Worm (Caenorhabditis elegans) whole organism, mixed stage, embryonic: ENCODE data around the gene rml-3.

Source experiments
- elt-1 ChIP-seq: sonication (generic microtip); optimal IDR thresholded peaks from 2 replicates; lab custom pipeline; 2017; ENCODE audit warnings: missing genetic modification characterization, mild to moderate bottlenecking, missing compliant biosample characterization, antibody characterized with exemption, moderate library complexity, borderline replicate concordance; ENCODE audit not compliant: insufficient read depth
- nhr-76 ChIP-seq: sonication (generic microtip); optimal IDR thresholded peaks from 2 replicates; lab custom pipeline; 2017; ENCODE audit warnings: missing biosample characterization, missing genetic modification characterization
- pha-4 ChIP-seq: fragments of 150-350 bp; optimal IDR thresholded peaks from 2 replicates; lab custom pipeline; 2018; ENCODE audit warnings: missing biosample characterization, missing genetic modification reagents, missing genetic modification characterization
- sem-2 ChIP-seq: fragments of 200-800 bp; sonication (Bioruptor generic); optimal IDR thresholded peaks from 2 replicates; lab custom pipeline; 2018; ENCODE audit warnings: mild to moderate bottlenecking, missing genetic modification characterization, missing compliant biosample characterization
- snpc-4 ChIP-seq: fragments of 150-350 bp; optimal IDR thresholded peaks from 2 replicates; lab custom pipeline; 2014; ENCODE audit warnings: missing biosample characterization, missing genetic modification characterization
- sptf-1 ChIP-seq: sonication (generic microtip); optimal IDR thresholded peaks from 2 replicates; lab custom pipeline; 2017; ENCODE audit warnings: mild to moderate bottlenecking, missing genetic modification characterization, moderate library complexity, missing compliant biosample characterization
- ztf-11 ChIP-seq: fragments of 150-350 bp; optimal IDR thresholded peaks from 2 replicates; lab custom pipeline; 2014; ENCODE audit warnings: missing biosample characterization, missing genetic modification characterization

ce11 chrX:6238973-6239372 lies at the start of gene rml-3:
- TF ChIP-seq ztf-11 (tag; lab: Kevin White, UChicago), result no peak
- peak; percentile 77 for TF ChIP-seq elt-1
- TF ChIP-seq snpc-4 (tag; lab: Kevin White, UChicago), result no peak
- TF ChIP-seq pha-4 (tag; lab: Kevin White, UChicago), result no peak
- TF ChIP-seq sem-2 (GFP tag; lab: Kevin White, UChicago), result no peak
- TF ChIP-seq nhr-76, result no peak
- no peak for TF ChIP-seq sptf-1 (tag; lab: Kevin White, UChicago)
